Fruit fly (Drosophila melanogaster) whole organism, prepupa: ENCODE results near the gene rdgB.

Source experiments
- Blimp-1 ChIP-seq: fragments of 200-800 bp; sonication (Bioruptor generic); optimal IDR thresholded peaks from 3 replicates; lab custom pipeline; 2017; ENCODE audit warnings: missing biosample characterization, missing genetic modification characterization, mild to moderate bottlenecking, moderate library complexity, missing genetic modification reagents
- CG10631 ChIP-seq: fragments of 200-800 bp; sonication (Bioruptor generic); optimal IDR thresholded peaks from 2 replicates; lab custom pipeline; 2016; ENCODE audit warnings: missing biosample characterization, missing genetic modification characterization
- CG10669 ChIP-seq: fragments of 200-800 bp; sonication (Bioruptor generic); optimal IDR thresholded peaks from 3 replicates; lab custom pipeline; 2018; ENCODE audit warnings: missing biosample characterization, mild to moderate bottlenecking, missing genetic modification characterization, moderate library complexity
- CG11762 ChIP-seq: fragments of 200-800 bp; sonication (Bioruptor generic); optimal IDR thresholded peaks from 3 replicates; lab custom pipeline; 2016; ENCODE audit warnings: missing biosample characterization, missing genetic modification characterization; ENCODE audit not compliant: insufficient read depth
- CG11902 ChIP-seq: fragments of 200-800 bp; sonication (Bioruptor generic); optimal IDR thresholded peaks from 3 replicates; lab custom pipeline; 2016; ENCODE audit warnings: missing biosample characterization, missing genetic modification characterization
- CG3032 ChIP-seq: fragments of 200-800 bp; optimal IDR thresholded peaks from 2 replicates; lab custom pipeline; 2019; ENCODE audit warnings: missing biosample characterization, mild to moderate bottlenecking, missing genetic modification characterization, moderate library complexity
- CG32006 ChIP-seq: fragments of 200-800 bp; sonication (Bioruptor generic); optimal IDR thresholded peaks from 3 replicates; lab custom pipeline; 2017; ENCODE audit warnings: missing biosample characterization, mild to moderate bottlenecking, missing genetic modification characterization
- CG34406 ChIP-seq: fragments of 200-800 bp; sonication (Bioruptor generic); optimal IDR thresholded peaks from 3 replicates; lab custom pipeline; 2016; ENCODE audit warnings: missing biosample characterization, missing genetic modification characterization
- CG3919 ChIP-seq: fragments of 200-800 bp; sonication (Bioruptor generic); optimal IDR thresholded peaks from 3 replicates; lab custom pipeline; 2016; ENCODE audit warnings: missing biosample characterization, missing genetic modification characterization
- CG4318 ChIP-seq: fragments of 200-800 bp; sonication (Bioruptor generic); optimal IDR thresholded peaks from 3 replicates; lab custom pipeline; 2017; ENCODE audit warnings: missing biosample characterization, mild to moderate bottlenecking, missing genetic modification characterization
- CG6163 ChIP-seq: fragments of 200-800 bp; sonication (Bioruptor generic); IDR thresholded peaks from 3 replicates; pipeline ENCODE4 v1.3.6; 2022; ENCODE audit warnings: missing biosample characterization, missing genetic modification characterization
- CG6276 ChIP-seq: fragments of 200-800 bp; sonication (Bioruptor generic); optimal IDR thresholded peaks from 2 replicates; lab custom pipeline; 2017; ENCODE audit warnings: missing biosample characterization, mild to moderate bottlenecking, missing genetic modification characterization
- CG6792 ChIP-seq: fragments of 200-800 bp; sonication (Bioruptor generic); optimal IDR thresholded peaks from 3 replicates; lab custom pipeline; 2016; ENCODE audit warnings: missing biosample characterization, missing genetic modification characterization
- CG6808 ChIP-seq: fragments of 200-800 bp; sonication (Bioruptor generic); optimal IDR thresholded peaks from 3 replicates; lab custom pipeline; 2017; ENCODE audit warnings: missing biosample characterization, missing genetic modification characterization, mild to moderate bottlenecking, moderate library complexity, missing genetic modification reagents
- CG6854 ChIP-seq: fragments of 200-800 bp; sonication (Bioruptor generic); optimal IDR thresholded peaks from 2 replicates; lab custom pipeline; 2017; ENCODE audit warnings: missing biosample characterization, mild to moderate bottlenecking, missing genetic modification characterization
- CG7368 ChIP-seq: fragments of 200-800 bp; sonication (Bioruptor generic); optimal IDR thresholded peaks from 3 replicates; lab custom pipeline; 2016; ENCODE audit warnings: missing biosample characterization, missing genetic modification characterization
- CG8119 ChIP-seq: fragments of 200-800 bp; sonication (Bioruptor generic); IDR thresholded peaks from 3 replicates; pipeline ENCODE4 v1.3.6; 2022; ENCODE audit warnings: missing biosample characterization, missing genetic modification characterization
- CG8632 ChIP-seq: fragments of 200-800 bp; sonication (Bioruptor generic); optimal IDR thresholded peaks from 3 replicates; lab custom pipeline; 2016; ENCODE audit warnings: missing biosample characterization, missing genetic modification characterization
- CG9139 ChIP-seq: fragments of 200-800 bp; sonication (Bioruptor generic); optimal IDR thresholded peaks from 3 replicates; lab custom pipeline; 2017; ENCODE audit warnings: missing biosample characterization, mild to moderate bottlenecking, missing genetic modification characterization
- Eip75B ChIP-seq: fragments of 200-800 bp; sonication (Bioruptor generic); optimal IDR thresholded peaks from 3 replicates; lab custom pipeline; 2016; ENCODE audit warnings: missing biosample characterization, missing genetic modification characterization
- Eip78C ChIP-seq: fragments of 200-800 bp; sonication (Bioruptor generic); peaks from one replicate; lab custom pipeline; 2016; ENCODE audit warnings: missing biosample characterization, missing genetic modification characterization
- Eip93F ChIP-seq: fragments of 200-800 bp; sonication (Bioruptor generic); optimal IDR thresholded peaks from 2 replicates; lab custom pipeline; 2016; ENCODE audit warnings: missing biosample characterization, mild to moderate bottlenecking, missing genetic modification characterization
- Ets21C ChIP-seq: fragments of 200-800 bp; sonication (Bioruptor generic); optimal IDR thresholded peaks from 3 replicates; lab custom pipeline; 2016; ENCODE audit warnings: missing biosample characterization, missing genetic modification characterization
- Gug ChIP-seq: fragments of 200-800 bp; sonication (Bioruptor generic); IDR thresholded peaks from 2 replicates; pipeline ENCODE4 v1.3.6; 2022; ENCODE audit warnings: missing biosample characterization, missing genetic modification characterization
- Hr39 ChIP-seq: fragments of 200-800 bp; sonication (Bioruptor generic); optimal IDR thresholded peaks from 2 replicates; lab custom pipeline; 2016; ENCODE audit warnings: missing biosample characterization, missing genetic modification characterization
- Hr4 ChIP-seq: fragments of 200-800 bp; sonication (Bioruptor generic); optimal IDR thresholded peaks from 3 replicates; lab custom pipeline; 2016; ENCODE audit warnings: missing biosample characterization, missing genetic modification characterization
- Lpt ChIP-seq: fragments of 200-800 bp; sonication (Bioruptor generic); optimal IDR thresholded peaks from 3 replicates; lab custom pipeline; 2016; ENCODE audit warnings: missing biosample characterization, missing genetic modification characterization
- Met ChIP-seq: fragments of 200-800 bp; sonication (Bioruptor generic); optimal IDR thresholded peaks from 3 replicates; lab custom pipeline; 2016; ENCODE audit warnings: missing biosample characterization, missing genetic modification characterization
- OdsH ChIP-seq: fragments of 200-800 bp; sonication (Bioruptor generic); optimal IDR thresholded peaks from 3 replicates; lab custom pipeline; 2016; ENCODE audit warnings: missing biosample characterization, missing genetic modification characterization
- Sox102F ChIP-seq: fragments of 200-800 bp; sonication (Bioruptor generic); optimal IDR thresholded peaks from 2 replicates; lab custom pipeline; 2016; ENCODE audit warnings: missing biosample characterization, mild to moderate bottlenecking, missing genetic modification characterization
- Sox14 ChIP-seq: fragments of 200-800 bp; sonication (Bioruptor generic); optimal IDR thresholded peaks from 3 replicates; lab custom pipeline; 2016; ENCODE audit warnings: missing biosample characterization, missing genetic modification characterization
- Sox15 ChIP-seq: fragments of 200-800 bp; sonication (Bioruptor generic); optimal IDR thresholded peaks from 3 replicates; lab custom pipeline; 2016; ENCODE audit warnings: missing biosample characterization, missing genetic modification characterization
- achi ChIP-seq: fragments of 200-800 bp; sonication (Bioruptor generic); optimal IDR thresholded peaks from 3 replicates; lab custom pipeline; 2016; ENCODE audit warnings: missing biosample characterization, missing genetic modification characterization
- acj6 ChIP-seq: fragments of 200-800 bp; sonication (Bioruptor generic); optimal IDR thresholded peaks from 3 replicates; lab custom pipeline; 2016; ENCODE audit warnings: missing biosample characterization, missing genetic modification characterization
- cyc ChIP-seq: fragments of 200-800 bp; sonication (Bioruptor generic); optimal IDR thresholded peaks from 3 replicates; lab custom pipeline; 2016; ENCODE audit warnings: missing biosample characterization, missing genetic modification characterization
- dac ChIP-seq: fragments of 200-800 bp; sonication (Bioruptor generic); optimal IDR thresholded peaks from 2 replicates; lab custom pipeline; 2017; ENCODE audit warnings: missing biosample characterization, mild to moderate bottlenecking, missing genetic modification characterization
- esn ChIP-seq: fragments of 200-800 bp; sonication (Bioruptor generic); optimal IDR thresholded peaks from 2 replicates; lab custom pipeline; 2016; ENCODE audit warnings: missing biosample characterization, mild to moderate bottlenecking, missing genetic modification characterization, moderate library complexity
- fd59A ChIP-seq: fragments of 200-800 bp; sonication (Bioruptor generic); optimal IDR thresholded peaks from 2 replicates; lab custom pipeline; 2017; ENCODE audit warnings: missing biosample characterization, mild to moderate bottlenecking, missing genetic modification characterization, missing genetic modification reagents
- fd85E ChIP-seq: fragments of 200-800 bp; sonication (Bioruptor generic); optimal IDR thresholded peaks from 3 replicates; lab custom pipeline; 2016; ENCODE audit warnings: missing biosample characterization, missing genetic modification characterization
- fkh ChIP-seq: fragments of 200-800 bp; sonication (Bioruptor generic); optimal IDR thresholded peaks from 3 replicates; lab custom pipeline; 2017; ENCODE audit warnings: missing biosample characterization, mild to moderate bottlenecking, missing genetic modification characterization, moderate library complexity
- lz ChIP-seq: fragments of 200-800 bp; sonication (Bioruptor generic); optimal IDR thresholded peaks from 3 replicates; lab custom pipeline; 2016; ENCODE audit warnings: missing biosample characterization, missing genetic modification characterization
- net ChIP-seq: fragments of 200-800 bp; sonication (Bioruptor generic); optimal IDR thresholded peaks from 3 replicates; lab custom pipeline; 2016; ENCODE audit warnings: missing biosample characterization, missing genetic modification characterization
- pdm3 ChIP-seq: fragments of 200-800 bp; sonication (Bioruptor generic); optimal IDR thresholded peaks from 3 replicates; lab custom pipeline; 2016; ENCODE audit warnings: missing biosample characterization, missing genetic modification characterization
- salr ChIP-seq, 2 experiments: fragments of 200-800 bp; sonication (Bioruptor generic); optimal IDR thresholded peaks; 3 replicates each; lab custom pipeline; 2016 to 2018; ENCODE audit warnings: missing biosample characterization in 2 of 2, missing genetic modification characterization in 2 of 2, mild to moderate bottlenecking in 1 of 2
- spab ChIP-seq: fragments of 200-800 bp; sonication (Bioruptor generic); optimal IDR thresholded peaks from 2 replicates; lab custom pipeline; 2017; ENCODE audit warnings: missing biosample characterization, mild to moderate bottlenecking, missing genetic modification characterization, missing genetic modification reagents
- ss ChIP-seq, 2 experiments: fragments of 200-800 bp; sonication (Bioruptor generic); optimal IDR thresholded peaks; 2 replicates in 1 of 2; 3 replicates in 1 of 2; lab custom pipeline; 2017 to 2018; ENCODE audit warnings: mild to moderate bottlenecking in 2 of 2, missing biosample characterization in 2 of 2, missing genetic modification characterization in 2 of 2, moderate library complexity in 1 of 2
- svp ChIP-seq: fragments of 200-800 bp; sonication (Bioruptor generic); peaks from one replicate; lab custom pipeline; 2016; ENCODE audit warnings: missing biosample characterization, missing genetic modification characterization
- topi ChIP-seq: fragments of 200-800 bp; sonication (Bioruptor generic); optimal IDR thresholded peaks from 3 replicates; lab custom pipeline; 2016; ENCODE audit warnings: missing biosample characterization, missing genetic modification characterization

Gene rdgB

DNA sequence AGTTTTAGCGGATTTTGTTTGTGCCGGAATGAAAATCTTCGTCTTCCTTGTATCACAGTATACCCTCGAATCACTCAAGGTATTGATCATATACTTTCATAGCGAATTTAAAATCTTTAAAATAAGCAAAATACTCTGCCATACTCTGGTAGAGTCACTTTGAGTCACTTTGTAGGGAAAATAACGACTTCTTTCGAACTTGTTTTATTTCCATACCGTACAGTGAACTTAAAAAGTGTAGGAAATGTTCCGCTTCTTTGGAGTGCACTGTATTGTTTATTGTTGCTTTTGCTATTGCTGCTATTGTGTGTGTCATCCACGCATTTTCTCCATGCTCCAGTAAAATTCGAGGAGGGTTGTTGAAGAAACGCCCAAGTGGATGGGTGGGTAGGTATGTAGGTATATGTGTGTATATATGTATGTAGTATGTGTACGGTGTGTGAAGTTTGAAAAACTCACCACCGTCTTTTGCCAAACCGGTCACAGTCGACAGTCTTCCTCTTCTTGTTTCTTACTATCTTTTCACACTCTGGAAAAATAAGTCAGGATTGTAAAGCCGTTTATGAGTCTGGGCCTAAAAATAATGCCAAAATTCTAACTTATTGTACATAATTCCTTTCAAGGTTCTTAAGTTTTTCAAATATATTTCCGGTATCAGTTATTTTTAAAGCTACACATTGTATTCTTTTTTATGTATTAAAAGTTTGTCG is 26.6 kb downstream of the rdgB start:
- TF ChIP-seq CG6163 = 0 out of 3 replicates have a peak, but pooled peaks have one; percentile 32
- peak in 1 of 2 experiments; percentile 9 for TF ChIP-seq ss (GFP tag; optimal IDR thresholded peaks at IDR 0.05; lab: Kevin White, UChicago)
- TF ChIP-seq spab (GFP tag; lab: Kevin White, UChicago) = no peak
- no peak for TF ChIP-seq CG6808
- TF ChIP-seq net (GFP tag; lab: Kevin White, UChicago) = no peak
- no peak for TF ChIP-seq CG10669 (GFP tag; lab: Kevin White, UChicago)
- peak; percentile 13 for TF ChIP-seq CG7368
- TF ChIP-seq CG9139 = no peak
- TF ChIP-seq salr (GFP tag; optimal IDR thresholded peaks at IDR 0.05; lab: Kevin White, UChicago) = peak in 1 of 2 experiments; percentile 23
- no peak for TF ChIP-seq CG11902 (GFP tag; lab: Kevin White, UChicago)
- TF ChIP-seq dac (GFP tag; lab: Kevin White, UChicago) = no peak
- TF ChIP-seq Gug = 0 out of 2 replicates have a peak, but pooled peaks have one; percentile 7
- no peak for TF ChIP-seq CG8632 (GFP tag; lab: Kevin White, UChicago)
- TF ChIP-seq acj6 (GFP tag; lab: Kevin White, UChicago) = peak; percentile 1
- no peak for TF ChIP-seq CG6792 (GFP tag; lab: Kevin White, UChicago)
- no peak for TF ChIP-seq CG34406
- no peak for TF ChIP-seq CG6854 (GFP tag; lab: Kevin White, UChicago)
- no peak for TF ChIP-seq Ets21C
- no peak for TF ChIP-seq Hr39 (GFP tag; lab: Kevin White, UChicago)
- no peak for TF ChIP-seq OdsH (GFP tag; lab: Kevin White, UChicago)
- peak; percentile 37 for TF ChIP-seq Eip78C (GFP tag; lab: Kevin White, UChicago)
- TF ChIP-seq pdm3 = peak; percentile 14
- peak; percentile 23 for TF ChIP-seq Hr4 (GFP tag; lab: Kevin White, UChicago)
- peak; percentile 8 for TF ChIP-seq Sox102F (GFP tag; lab: Kevin White, UChicago)
- TF ChIP-seq esn (GFP tag; lab: Kevin White, UChicago) = no peak
- TF ChIP-seq CG3919 (GFP tag; lab: Kevin White, UChicago) = no peak
- TF ChIP-seq CG3032 (tag; lab: Kevin White, UChicago) = peak; percentile 36
- TF ChIP-seq CG32006 = peak; percentile 22
- TF ChIP-seq CG4318 (GFP tag; lab: Kevin White, UChicago) = no peak
- TF ChIP-seq topi = no peak
- TF ChIP-seq Sox15 = no peak
- TF ChIP-seq cyc (GFP tag; lab: Kevin White, UChicago) = peak; percentile 2
- no peak for TF ChIP-seq CG8119 (GFP tag; lab: Robert Waterston, UW)
- TF ChIP-seq achi = no peak
- no peak for TF ChIP-seq Blimp-1
- TF ChIP-seq Eip75B (GFP tag; lab: Kevin White, UChicago) = no peak
- no peak for TF ChIP-seq Sox14 (GFP tag; lab: Kevin White, UChicago)
- TF ChIP-seq CG6276 (GFP tag; lab: Kevin White, UChicago) = no peak
- no peak for TF ChIP-seq Eip93F (GFP tag; lab: Kevin White, UChicago)
- TF ChIP-seq CG11762 (GFP tag; lab: Kevin White, UChicago) = no peak
- peak; percentile 39 for TF ChIP-seq CG10631 (GFP tag; lab: Kevin White, UChicago)
- TF ChIP-seq lz (GFP tag; lab: Kevin White, UChicago) = no peak
- no peak for TF ChIP-seq Met
- TF ChIP-seq svp = peak; percentile 58
- peak; percentile 18 for TF ChIP-seq fd59A (GFP tag; lab: Kevin White, UChicago)
- TF ChIP-seq fkh (GFP tag; lab: Kevin White, UChicago) = no peak
- no peak for TF ChIP-seq Lpt (GFP tag; lab: Kevin White, UChicago)
- TF ChIP-seq fd85E = no peak
